Fruit fly (Drosophila melanogaster) whole organism, prepupa: ENCODE results near the gene Smg6.

Experiments used
- Blimp-1 ChIP-seq: fragments of 200-800 bp; sonication (Bioruptor generic); optimal IDR thresholded peaks from 3 replicates; lab custom pipeline; 2017; ENCODE audit warnings: missing biosample characterization, missing genetic modification characterization, mild to moderate bottlenecking, moderate library complexity, missing genetic modification reagents
- CG10631 ChIP-seq: fragments of 200-800 bp; sonication (Bioruptor generic); optimal IDR thresholded peaks from 2 replicates; lab custom pipeline; 2016; ENCODE audit warnings: missing biosample characterization, missing genetic modification characterization
- CG10669 ChIP-seq: fragments of 200-800 bp; sonication (Bioruptor generic); optimal IDR thresholded peaks from 3 replicates; lab custom pipeline; 2018; ENCODE audit warnings: missing biosample characterization, mild to moderate bottlenecking, missing genetic modification characterization, moderate library complexity
- CG11294 ChIP-seq: fragments of 200-800 bp; sonication (Bioruptor generic); IDR thresholded peaks from 2 replicates; pipeline ENCODE4 v1.3.6; 2022; ENCODE audit warnings: missing biosample characterization, missing genetic modification characterization
- CG11902 ChIP-seq: fragments of 200-800 bp; sonication (Bioruptor generic); optimal IDR thresholded peaks from 3 replicates; lab custom pipeline; 2016; ENCODE audit warnings: missing biosample characterization, missing genetic modification characterization
- CG1621 ChIP-seq: fragments of 200-800 bp; sonication (Bioruptor generic); optimal IDR thresholded peaks from 3 replicates; lab custom pipeline; 2018; ENCODE audit warnings: missing biosample characterization, mild to moderate bottlenecking, missing genetic modification characterization
- CG16779 ChIP-seq: fragments of 200-800 bp; sonication (Bioruptor generic); optimal IDR thresholded peaks from 3 replicates; lab custom pipeline; 2017; ENCODE audit warnings: missing biosample characterization, mild to moderate bottlenecking, missing genetic modification characterization
- CG3032 ChIP-seq: fragments of 200-800 bp; optimal IDR thresholded peaks from 2 replicates; lab custom pipeline; 2019; ENCODE audit warnings: missing biosample characterization, mild to moderate bottlenecking, missing genetic modification characterization, moderate library complexity
- CG31627 ChIP-seq: fragments of 200-800 bp; sonication (Bioruptor generic); optimal IDR thresholded peaks from 3 replicates; lab custom pipeline; 2016; ENCODE audit warnings: missing biosample characterization, missing genetic modification characterization
- CG32006 ChIP-seq: fragments of 200-800 bp; sonication (Bioruptor generic); optimal IDR thresholded peaks from 3 replicates; lab custom pipeline; 2017; ENCODE audit warnings: missing biosample characterization, mild to moderate bottlenecking, missing genetic modification characterization
- CG3919 ChIP-seq: fragments of 200-800 bp; sonication (Bioruptor generic); optimal IDR thresholded peaks from 3 replicates; lab custom pipeline; 2016; ENCODE audit warnings: missing biosample characterization, missing genetic modification characterization
- CG4318 ChIP-seq: fragments of 200-800 bp; sonication (Bioruptor generic); optimal IDR thresholded peaks from 3 replicates; lab custom pipeline; 2017; ENCODE audit warnings: missing biosample characterization, mild to moderate bottlenecking, missing genetic modification characterization
- CG6163 ChIP-seq: fragments of 200-800 bp; sonication (Bioruptor generic); IDR thresholded peaks from 3 replicates; pipeline ENCODE4 v1.3.6; 2022; ENCODE audit warnings: missing biosample characterization, missing genetic modification characterization
- CG6276 ChIP-seq: fragments of 200-800 bp; sonication (Bioruptor generic); optimal IDR thresholded peaks from 2 replicates; lab custom pipeline; 2017; ENCODE audit warnings: missing biosample characterization, mild to moderate bottlenecking, missing genetic modification characterization
- CG6808 ChIP-seq: fragments of 200-800 bp; sonication (Bioruptor generic); optimal IDR thresholded peaks from 3 replicates; lab custom pipeline; 2017; ENCODE audit warnings: missing biosample characterization, missing genetic modification characterization, mild to moderate bottlenecking, moderate library complexity, missing genetic modification reagents
- CG6854 ChIP-seq: fragments of 200-800 bp; sonication (Bioruptor generic); optimal IDR thresholded peaks from 2 replicates; lab custom pipeline; 2017; ENCODE audit warnings: missing biosample characterization, mild to moderate bottlenecking, missing genetic modification characterization
- CG7368 ChIP-seq: fragments of 200-800 bp; sonication (Bioruptor generic); optimal IDR thresholded peaks from 3 replicates; lab custom pipeline; 2016; ENCODE audit warnings: missing biosample characterization, missing genetic modification characterization
- CG8119 ChIP-seq: fragments of 200-800 bp; sonication (Bioruptor generic); IDR thresholded peaks from 3 replicates; pipeline ENCODE4 v1.3.6; 2022; ENCODE audit warnings: missing biosample characterization, missing genetic modification characterization
- CG8319 ChIP-seq: fragments of 200-800 bp; sonication (Bioruptor generic); optimal IDR thresholded peaks from 3 replicates; lab custom pipeline; 2016; ENCODE audit warnings: missing biosample characterization, missing genetic modification characterization
- CG8632 ChIP-seq: fragments of 200-800 bp; sonication (Bioruptor generic); optimal IDR thresholded peaks from 3 replicates; lab custom pipeline; 2016; ENCODE audit warnings: missing biosample characterization, missing genetic modification characterization
- Eip78C ChIP-seq: fragments of 200-800 bp; sonication (Bioruptor generic); peaks from one replicate; lab custom pipeline; 2016; ENCODE audit warnings: missing biosample characterization, missing genetic modification characterization
- Eip93F ChIP-seq: fragments of 200-800 bp; sonication (Bioruptor generic); optimal IDR thresholded peaks from 2 replicates; lab custom pipeline; 2016; ENCODE audit warnings: missing biosample characterization, mild to moderate bottlenecking, missing genetic modification characterization
- Ets21C ChIP-seq: fragments of 200-800 bp; sonication (Bioruptor generic); optimal IDR thresholded peaks from 3 replicates; lab custom pipeline; 2016; ENCODE audit warnings: missing biosample characterization, missing genetic modification characterization
- Ets96B ChIP-seq: fragments of 200-800 bp; optimal IDR thresholded peaks from 2 replicates; lab custom pipeline; 2019; ENCODE audit warnings: missing biosample characterization, mild to moderate bottlenecking, missing genetic modification characterization, moderate library complexity
- Gug ChIP-seq: fragments of 200-800 bp; sonication (Bioruptor generic); IDR thresholded peaks from 2 replicates; pipeline ENCODE4 v1.3.6; 2022; ENCODE audit warnings: missing biosample characterization, missing genetic modification characterization
- Hr38 ChIP-seq: sonication (Bioruptor generic); optimal IDR thresholded peaks from 2 replicates; lab custom pipeline; 2016; ENCODE audit warnings: missing biosample characterization, missing genetic modification characterization
- Hr4 ChIP-seq: fragments of 200-800 bp; sonication (Bioruptor generic); optimal IDR thresholded peaks from 3 replicates; lab custom pipeline; 2016; ENCODE audit warnings: missing biosample characterization, missing genetic modification characterization
- Met ChIP-seq: fragments of 200-800 bp; sonication (Bioruptor generic); optimal IDR thresholded peaks from 3 replicates; lab custom pipeline; 2016; ENCODE audit warnings: missing biosample characterization, missing genetic modification characterization
- OdsH ChIP-seq: fragments of 200-800 bp; sonication (Bioruptor generic); optimal IDR thresholded peaks from 3 replicates; lab custom pipeline; 2016; ENCODE audit warnings: missing biosample characterization, missing genetic modification characterization
- Smox ChIP-seq: fragments of 200-800 bp; sonication (Bioruptor generic); optimal IDR thresholded peaks from 3 replicates; lab custom pipeline; 2016; ENCODE audit warnings: missing biosample characterization, missing genetic modification characterization
- Sox102F ChIP-seq: fragments of 200-800 bp; sonication (Bioruptor generic); optimal IDR thresholded peaks from 2 replicates; lab custom pipeline; 2016; ENCODE audit warnings: missing biosample characterization, mild to moderate bottlenecking, missing genetic modification characterization
- Sox14 ChIP-seq: fragments of 200-800 bp; sonication (Bioruptor generic); optimal IDR thresholded peaks from 3 replicates; lab custom pipeline; 2016; ENCODE audit warnings: missing biosample characterization, missing genetic modification characterization
- achi ChIP-seq: fragments of 200-800 bp; sonication (Bioruptor generic); optimal IDR thresholded peaks from 3 replicates; lab custom pipeline; 2016; ENCODE audit warnings: missing biosample characterization, missing genetic modification characterization
- acj6 ChIP-seq: fragments of 200-800 bp; sonication (Bioruptor generic); optimal IDR thresholded peaks from 3 replicates; lab custom pipeline; 2016; ENCODE audit warnings: missing biosample characterization, missing genetic modification characterization
- cyc ChIP-seq: fragments of 200-800 bp; sonication (Bioruptor generic); optimal IDR thresholded peaks from 3 replicates; lab custom pipeline; 2016; ENCODE audit warnings: missing biosample characterization, missing genetic modification characterization
- dsx ChIP-seq: fragments of 200-800 bp; optimal IDR thresholded peaks from 3 replicates; lab custom pipeline; 2019; ENCODE audit warnings: missing biosample characterization, mild to moderate bottlenecking, missing genetic modification characterization, moderate library complexity; ENCODE audit not compliant: poor library complexity, severe bottlenecking
- eg ChIP-seq: fragments of 200-800 bp; sonication (Bioruptor generic); IDR thresholded peaks from 3 replicates; pipeline ENCODE4 v1.3.6; 2022; ENCODE audit warnings: missing biosample characterization, missing genetic modification characterization
- esn ChIP-seq: fragments of 200-800 bp; sonication (Bioruptor generic); optimal IDR thresholded peaks from 2 replicates; lab custom pipeline; 2016; ENCODE audit warnings: missing biosample characterization, mild to moderate bottlenecking, missing genetic modification characterization, moderate library complexity
- fkh ChIP-seq: fragments of 200-800 bp; sonication (Bioruptor generic); optimal IDR thresholded peaks from 3 replicates; lab custom pipeline; 2017; ENCODE audit warnings: missing biosample characterization, mild to moderate bottlenecking, missing genetic modification characterization, moderate library complexity
- lz ChIP-seq: fragments of 200-800 bp; sonication (Bioruptor generic); optimal IDR thresholded peaks from 3 replicates; lab custom pipeline; 2016; ENCODE audit warnings: missing biosample characterization, missing genetic modification characterization
- net ChIP-seq: fragments of 200-800 bp; sonication (Bioruptor generic); optimal IDR thresholded peaks from 3 replicates; lab custom pipeline; 2016; ENCODE audit warnings: missing biosample characterization, missing genetic modification characterization
- pdm3 ChIP-seq: fragments of 200-800 bp; sonication (Bioruptor generic); optimal IDR thresholded peaks from 3 replicates; lab custom pipeline; 2016; ENCODE audit warnings: missing biosample characterization, missing genetic modification characterization
- salr ChIP-seq, 2 experiments: fragments of 200-800 bp; sonication (Bioruptor generic); optimal IDR thresholded peaks; 3 replicates each; lab custom pipeline; 2016 to 2018; ENCODE audit warnings: missing biosample characterization in 2 of 2, missing genetic modification characterization in 2 of 2, mild to moderate bottlenecking in 1 of 2
- spab ChIP-seq: fragments of 200-800 bp; sonication (Bioruptor generic); optimal IDR thresholded peaks from 2 replicates; lab custom pipeline; 2017; ENCODE audit warnings: missing biosample characterization, mild to moderate bottlenecking, missing genetic modification characterization, missing genetic modification reagents
- svp ChIP-seq: fragments of 200-800 bp; sonication (Bioruptor generic); peaks from one replicate; lab custom pipeline; 2016; ENCODE audit warnings: missing biosample characterization, missing genetic modification characterization
- topi ChIP-seq: fragments of 200-800 bp; sonication (Bioruptor generic); optimal IDR thresholded peaks from 3 replicates; lab custom pipeline; 2016; ENCODE audit warnings: missing biosample characterization, missing genetic modification characterization

Gene Smg6

dm6 chr3R:24999575-24999974 is 33.7 kb downstream of the Smg6 start:
- TF ChIP-seq CG6854 (GFP tag; lab: Kevin White, UChicago) (no peak), CG3032 (tag; lab: Kevin White, UChicago) (no peak), CG6276 (no peak), CG11902 (GFP tag; lab: Kevin White, UChicago) (no peak), esn (GFP tag; lab: Kevin White, UChicago) (no peak), CG11294 (GFP tag; lab: Robert Waterston, UW) (no peak), net (GFP tag; lab: Kevin White, UChicago) (no peak), Sox102F (GFP tag; lab: Kevin White, UChicago) (no peak), CG4318 (no peak), CG8632 (no peak), CG6163 (GFP tag; lab: Robert Waterston, UW) (no peak), Ets96B (tag; lab: Kevin White, UChicago) (no peak), CG8119 (GFP tag; lab: Robert Waterston, UW) (no peak), CG10669 (GFP tag; lab: Kevin White, UChicago) (no peak), acj6 (no peak)

- TF ChIP-seq CG32006 (GFP tag; lab: Kevin White, UChicago) (peak; percentile 33), Hr38 (GFP tag; lab: Kevin White, UChicago) (no peak), esn (GFP tag; lab: Kevin White, UChicago) (no peak)
Measured at dm6 chr3R:24997287-24997686, 36.0 kb downstream of the Smg6 start.

- TF ChIP-seq Sox102F (GFP tag; lab: Kevin White, UChicago) = peak; percentile 66
- peak; percentile 73 for TF ChIP-seq svp (GFP tag; lab: Kevin White, UChicago)
- peak; percentile 24 for TF ChIP-seq CG3032 (tag; lab: Kevin White, UChicago)
- peak; percentile 92 for TF ChIP-seq eg (GFP tag; lab: Robert Waterston, UW)
- peak; percentile 81 for TF ChIP-seq CG3919 (GFP tag; lab: Kevin White, UChicago)
- TF ChIP-seq CG6163 (GFP tag; lab: Robert Waterston, UW) = peak; percentile 86
- TF ChIP-seq salr (GFP tag; optimal IDR thresholded peaks at IDR 0.05; lab: Kevin White, UChicago) = peak in 1 of 2 experiments; percentile 59
- TF ChIP-seq Sox14 (GFP tag; lab: Kevin White, UChicago) = peak; percentile 75
- peak; percentile 57 for TF ChIP-seq topi
- TF ChIP-seq Eip78C (GFP tag; lab: Kevin White, UChicago) = peak; percentile 92
- peak; percentile 77 for TF ChIP-seq achi (GFP tag; lab: Kevin White, UChicago)
- TF ChIP-seq fkh (GFP tag; lab: Kevin White, UChicago) = no peak
- TF ChIP-seq CG10631 (GFP tag; lab: Kevin White, UChicago) = peak; percentile 39
- no peak for TF ChIP-seq Blimp-1
- TF ChIP-seq acj6 = peak; percentile 67
- peak; percentile 94 for TF ChIP-seq CG8119 (GFP tag; lab: Robert Waterston, UW)
- peak; percentile 16 for TF ChIP-seq Ets21C (GFP tag; lab: Kevin White, UChicago)
- peak; percentile 15 for TF ChIP-seq CG11902 (GFP tag; lab: Kevin White, UChicago)
- TF ChIP-seq CG11294 (GFP tag; lab: Robert Waterston, UW) = peak; percentile 63
- peak; percentile 70 for TF ChIP-seq cyc (GFP tag; lab: Kevin White, UChicago)
- TF ChIP-seq Hr4 (GFP tag; lab: Kevin White, UChicago) = peak; percentile 94
- no peak for TF ChIP-seq CG8319 (GFP tag; lab: Kevin White, UChicago)
- TF ChIP-seq CG4318 = peak; percentile 86
- TF ChIP-seq Gug (GFP tag; lab: Robert Waterston, UW) = peak; percentile 80
- TF ChIP-seq CG7368 (GFP tag; lab: Kevin White, UChicago) = peak; percentile 49
- no peak for TF ChIP-seq CG6808 (GFP tag; lab: Kevin White, UChicago)
- TF ChIP-seq lz (GFP tag; lab: Kevin White, UChicago) = peak; percentile 43
- TF ChIP-seq OdsH (GFP tag; lab: Kevin White, UChicago) = peak; percentile 73
- TF ChIP-seq CG31627 = peak; percentile 56
- peak; percentile 64 for TF ChIP-seq Smox (GFP tag; lab: Kevin White, UChicago)
- TF ChIP-seq CG16779 (tag; lab: Kevin White, UChicago) = peak; percentile 48
- TF ChIP-seq CG8632 = peak; percentile 35
- no peak for TF ChIP-seq Eip93F (GFP tag; lab: Kevin White, UChicago)
- peak; percentile 60 for TF ChIP-seq esn (GFP tag; lab: Kevin White, UChicago)
- TF ChIP-seq Met = peak; percentile 21
- TF ChIP-seq CG10669 (GFP tag; lab: Kevin White, UChicago) = peak; percentile 2
- no peak for TF ChIP-seq spab (GFP tag; lab: Kevin White, UChicago)
- TF ChIP-seq CG32006 (GFP tag; lab: Kevin White, UChicago) = peak; percentile 91
- no peak for TF ChIP-seq dsx (GFP tag; lab: Kevin White, UChicago)
- TF ChIP-seq pdm3 = peak; percentile 78
- TF ChIP-seq CG1621 (tag; lab: Kevin White, UChicago) = no peak
Measured at dm6 chr3R:24996502-24996901, 36.8 kb downstream of the Smg6 start.
